Fruit fly (Drosophila melanogaster) whole organism, embryonic: Measurements from ENCODE around the gene CG4968.

Experiments used
- B-H1 ChIP-seq: fragments of 200-800 bp; sonication (Bioruptor generic); IDR thresholded peaks from 3 replicates; pipeline ENCODE4 v1.3.6; 2022; ENCODE audit warnings: missing biosample characterization, missing genetic modification characterization
- B-H2 ChIP-seq: fragments of 200-800 bp; sonication (Bioruptor generic); optimal IDR thresholded peaks from 2 replicates; lab custom pipeline; 2018; ENCODE audit warnings: missing biosample characterization, mild to moderate bottlenecking, missing genetic modification characterization
- BtbVII ChIP-seq: fragments of 200-800 bp; sonication (Bioruptor generic); optimal IDR thresholded peaks from 3 replicates; lab custom pipeline; 2017; ENCODE audit warnings: missing biosample characterization, mild to moderate bottlenecking, missing genetic modification characterization
- CG10366 ChIP-seq: fragments of 200-800 bp; sonication (Bioruptor generic); IDR thresholded peaks from 2 replicates; pipeline ENCODE4 v1.3.6; 2022; ENCODE audit warnings: missing biosample characterization, missing genetic modification characterization
- CG11723 ChIP-seq: fragments of 200-800 bp; sonication (Bioruptor generic); optimal IDR thresholded peaks from 2 replicates; lab custom pipeline; 2017; ENCODE audit warnings: missing biosample characterization, mild to moderate bottlenecking, missing genetic modification characterization
- CG12071 ChIP-seq: fragments of 200-800 bp; sonication (Bioruptor generic); optimal IDR thresholded peaks from 3 replicates; lab custom pipeline; 2018; ENCODE audit warnings: missing biosample characterization, mild to moderate bottlenecking, missing genetic modification characterization
- CG1233 ChIP-seq: fragments of 200-800 bp; sonication (Bioruptor generic); optimal IDR thresholded peaks from 4 replicates; lab custom pipeline; 2018; ENCODE audit warnings: missing biosample characterization, mild to moderate bottlenecking, missing genetic modification characterization
- CG14667 ChIP-seq: fragments of 200-800 bp; sonication (Bioruptor generic); IDR thresholded peaks from 2 replicates; pipeline ENCODE4 v1.3.6; 2022; ENCODE audit warnings: missing biosample characterization, missing genetic modification characterization
- CG1603 ChIP-seq: fragments of 200-800 bp; sonication (Bioruptor generic); optimal IDR thresholded peaks from 2 replicates; lab custom pipeline; 2019; ENCODE audit warnings: missing biosample characterization, mild to moderate bottlenecking, missing genetic modification characterization, moderate library complexity
- CG17802 ChIP-seq: fragments of 200-800 bp; sonication (Bioruptor generic); optimal IDR thresholded peaks from 2 replicates; lab custom pipeline; 2018; ENCODE audit warnings: missing biosample characterization, mild to moderate bottlenecking, missing genetic modification characterization, moderate library complexity
- CG1792 ChIP-seq: fragments of 200-800 bp; sonication (Bioruptor generic); optimal IDR thresholded peaks from 2 replicates; lab custom pipeline; 2016; ENCODE audit warnings: missing biosample characterization, missing genetic modification characterization
- CG2129 ChIP-seq: fragments of 200-800 bp; sonication (Bioruptor generic); IDR thresholded peaks from 2 replicates; pipeline ENCODE4 v1.3.6; 2022; ENCODE audit warnings: missing biosample characterization, missing genetic modification characterization; ENCODE audit not compliant: partially characterized antibody
- CG2199 ChIP-seq: fragments of 200-800 bp; sonication (Bioruptor generic); IDR thresholded peaks from 3 replicates; pipeline ENCODE4 v1.3.6; 2022; ENCODE audit warnings: missing biosample characterization, missing genetic modification characterization
- CG2875 ChIP-seq: fragments of 200-800 bp; sonication (Bioruptor generic); optimal IDR thresholded peaks from 2 replicates; lab custom pipeline; 2017; ENCODE audit warnings: missing biosample characterization, mild to moderate bottlenecking, missing genetic modification characterization, missing genetic modification reagents
- CG3065 ChIP-seq: fragments of 200-800 bp; sonication (Bioruptor generic); optimal IDR thresholded peaks from 2 replicates; lab custom pipeline; 2016; ENCODE audit warnings: missing biosample characterization, missing genetic modification characterization
- CG3281 ChIP-seq: fragments of 200-800 bp; sonication (Bioruptor generic); optimal IDR thresholded peaks from 3 replicates; lab custom pipeline; 2017; ENCODE audit warnings: missing biosample characterization, mild to moderate bottlenecking, missing genetic modification characterization
- CG4424 ChIP-seq: fragments of 200-800 bp; sonication (Bioruptor generic); optimal IDR thresholded peaks from 3 replicates; lab custom pipeline; 2016; ENCODE audit warnings: missing biosample characterization, missing genetic modification characterization
- CG5180 ChIP-seq: fragments of 200-800 bp; sonication (Bioruptor generic); optimal IDR thresholded peaks from 3 replicates; lab custom pipeline; 2017; ENCODE audit warnings: missing biosample characterization, missing genetic modification characterization, mild to moderate bottlenecking, moderate library complexity, missing genetic modification reagents
- CG6654 ChIP-seq: fragments of 200-800 bp; sonication (Bioruptor generic); optimal IDR thresholded peaks from 2 replicates; lab custom pipeline; 2017; ENCODE audit warnings: missing biosample characterization, mild to moderate bottlenecking, missing genetic modification characterization
- CG8388 ChIP-seq: fragments of 200-800 bp; sonication (Bioruptor generic); optimal IDR thresholded peaks from 2 replicates; lab custom pipeline; 2019; ENCODE audit warnings: missing biosample characterization, mild to moderate bottlenecking, missing genetic modification characterization, moderate library complexity
- CG8924 ChIP-seq: fragments of 200-800 bp; optimal IDR thresholded peaks from 3 replicates; lab custom pipeline; 2019; ENCODE audit warnings: missing biosample characterization, mild to moderate bottlenecking, missing genetic modification characterization, moderate library complexity
- CoRest ChIP-seq: fragments of 200-800 bp; sonication (Bioruptor generic); optimal IDR thresholded peaks from 3 replicates; lab custom pipeline; 2018; ENCODE audit warnings: missing biosample characterization, mild to moderate bottlenecking, missing genetic modification characterization, moderate library complexity
- Deaf1 ChIP-seq: fragments of 200-800 bp; optimal IDR thresholded peaks from 3 replicates; lab custom pipeline; 2019; ENCODE audit warnings: missing biosample characterization, mild to moderate bottlenecking, missing genetic modification characterization, moderate library complexity
- Doc2 ChIP-seq: fragments of 200-800 bp; sonication (Bioruptor generic); IDR thresholded peaks from 2 replicates; pipeline ENCODE4 v1.3.6; 2022; ENCODE audit warnings: missing biosample characterization, missing genetic modification characterization
- Ets65A ChIP-seq: fragments of 200-800 bp; sonication (Bioruptor generic); peaks from one replicate; lab custom pipeline; 2016; ENCODE audit warnings: missing biosample characterization, missing genetic modification characterization
- HLHmδ ChIP-seq: fragments of 200-800 bp; sonication (Bioruptor generic); optimal IDR thresholded peaks from 2 replicates; lab custom pipeline; 2018; ENCODE audit warnings: missing biosample characterization, mild to moderate bottlenecking, missing genetic modification characterization, moderate library complexity
- Lhr ChIP-seq: fragments of 200-800 bp; sonication (Bioruptor generic); optimal IDR thresholded peaks from 3 replicates; lab custom pipeline; 2017; ENCODE audit warnings: mild to moderate bottlenecking, missing biosample characterization, missing genetic modification reagents, missing genetic modification characterization
- Lpt ChIP-seq: fragments of >200 bp; optimal IDR thresholded peaks from 2 replicates; lab custom pipeline; 2018; ENCODE audit warnings: missing biosample characterization, missing genetic modification characterization
- Oaz ChIP-seq: fragments of 200-800 bp; sonication (Bioruptor generic); IDR thresholded peaks from 2 replicates; pipeline ENCODE4 v1.3.6; 2022; ENCODE audit warnings: missing biosample characterization, missing genetic modification characterization
- Sin3A ChIP-seq: fragments of >200 bp; optimal IDR thresholded peaks from 2 replicates; lab custom pipeline; 2018
- Six4 ChIP-seq: fragments of 200-800 bp; sonication (Bioruptor generic); optimal IDR thresholded peaks from 2 replicates; lab custom pipeline; 2016; ENCODE audit warnings: missing biosample characterization, missing genetic modification characterization
- crp ChIP-seq, 2 experiments: fragments of 200-800 bp; sonication (Bioruptor generic); optimal IDR thresholded peaks; 2 replicates in 1 of 2; 3 replicates in 1 of 2; lab custom pipeline; 2017; ENCODE audit warnings: missing biosample characterization in 2 of 2, missing genetic modification characterization in 2 of 2, mild to moderate bottlenecking in 1 of 2, moderate library complexity in 1 of 2
- dm ChIP-seq: fragments of 200-800 bp; sonication (Bioruptor generic); optimal IDR thresholded peaks from 3 replicates; lab custom pipeline; 2016; ENCODE audit warnings: missing biosample characterization, missing genetic modification characterization
- dysf ChIP-seq: fragments of 200-800 bp; sonication (Bioruptor generic); IDR thresholded peaks from 3 replicates; pipeline ENCODE4 v1.3.6; 2022; ENCODE audit warnings: missing biosample characterization, missing genetic modification characterization
- fu2 ChIP-seq: fragments of 200-800 bp; sonication (Bioruptor generic); optimal IDR thresholded peaks from 2 replicates; lab custom pipeline; 2016; ENCODE audit warnings: missing biosample characterization, missing genetic modification characterization
- hkb ChIP-seq, 2 experiments: fragments of 200-800 bp in 1 of 2; fragments of >200 bp in 1 of 2; sonication (Bioruptor generic) in 1 of 2; IDR thresholded peaks in 1 of 2; optimal IDR thresholded peaks in 1 of 2; 2 replicates each; pipeline versions ENCODE4 v1.3.6 to Lab custom; 2017 to 2022; ENCODE audit warnings: missing biosample characterization in 1 of 2, missing genetic modification characterization in 1 of 2
- klu ChIP-seq: fragments of 200-800 bp; sonication (Bioruptor generic); IDR thresholded peaks from 2 replicates; pipeline ENCODE4 v1.3.6; 2022; ENCODE audit warnings: missing biosample characterization, missing genetic modification characterization
- luna ChIP-seq: fragments of 200-800 bp; sonication (Bioruptor generic); optimal IDR thresholded peaks from 2 replicates; lab custom pipeline; 2016; ENCODE audit warnings: missing biosample characterization, missing genetic modification characterization
- mld ChIP-seq: fragments of 200-800 bp; sonication (Bioruptor generic); IDR thresholded peaks from 3 replicates; pipeline ENCODE4 v1.3.6; 2022; ENCODE audit warnings: missing biosample characterization, missing genetic modification characterization; ENCODE audit not compliant: partially characterized antibody
- otp ChIP-seq: fragments of 200-800 bp; sonication (Bioruptor generic); IDR thresholded peaks from 3 replicates; pipeline ENCODE4, ENCODE4 v1.3.6; 2022; ENCODE audit warnings: missing biosample characterization, missing genetic modification characterization
- pb ChIP-seq: fragments of 200-800 bp; sonication (Bioruptor generic); optimal IDR thresholded peaks from 3 replicates; lab custom pipeline; 2016; ENCODE audit warnings: missing biosample characterization, missing genetic modification characterization
- schlank ChIP-seq: fragments of 200-800 bp; sonication (Bioruptor generic); optimal IDR thresholded peaks from 2 replicates; lab custom pipeline; 2018; ENCODE audit warnings: missing biosample characterization, mild to moderate bottlenecking, missing genetic modification characterization
- scrt ChIP-seq: fragments of 200-800 bp; sonication (Bioruptor generic); optimal IDR thresholded peaks from 2 replicates; lab custom pipeline; 2018; ENCODE audit warnings: missing biosample characterization, mild to moderate bottlenecking, missing genetic modification characterization, moderate library complexity
- tll ChIP-seq, 2 experiments: fragments of 200-800 bp in 1 of 2; fragments of >200 bp in 1 of 2; sonication (Bioruptor generic) in 1 of 2; optimal IDR thresholded peaks; 2 replicates each; lab custom pipeline; 2017 to 2019; ENCODE audit warnings: missing biosample characterization in 2 of 2, missing genetic modification characterization in 2 of 2, mild to moderate bottlenecking in 1 of 2, moderate library complexity in 1 of 2
- toy ChIP-seq: fragments of 200-800 bp; sonication (Bioruptor generic); IDR thresholded peaks from 2 replicates; pipeline ENCODE4 v1.3.6; 2022; ENCODE audit warnings: missing biosample characterization, missing genetic modification characterization
- tup ChIP-seq: fragments of 200-800 bp; sonication (Bioruptor generic); optimal IDR thresholded peaks from 2 replicates; lab custom pipeline; 2016; ENCODE audit warnings: missing biosample characterization, mild to moderate bottlenecking, missing genetic modification characterization, moderate library complexity
- wek ChIP-seq: fragments of 200-800 bp; sonication (Bioruptor generic); optimal IDR thresholded peaks from 3 replicates; lab custom pipeline; 2018; ENCODE audit warnings: missing biosample characterization, mild to moderate bottlenecking, missing genetic modification characterization, moderate library complexity
- zfh2 ChIP-seq: fragments of 200-800 bp; sonication (Bioruptor generic); optimal IDR thresholded peaks from 2 replicates; lab custom pipeline; 2016; ENCODE audit warnings: missing biosample characterization, missing genetic modification characterization

Gene CG4968

DNA sequence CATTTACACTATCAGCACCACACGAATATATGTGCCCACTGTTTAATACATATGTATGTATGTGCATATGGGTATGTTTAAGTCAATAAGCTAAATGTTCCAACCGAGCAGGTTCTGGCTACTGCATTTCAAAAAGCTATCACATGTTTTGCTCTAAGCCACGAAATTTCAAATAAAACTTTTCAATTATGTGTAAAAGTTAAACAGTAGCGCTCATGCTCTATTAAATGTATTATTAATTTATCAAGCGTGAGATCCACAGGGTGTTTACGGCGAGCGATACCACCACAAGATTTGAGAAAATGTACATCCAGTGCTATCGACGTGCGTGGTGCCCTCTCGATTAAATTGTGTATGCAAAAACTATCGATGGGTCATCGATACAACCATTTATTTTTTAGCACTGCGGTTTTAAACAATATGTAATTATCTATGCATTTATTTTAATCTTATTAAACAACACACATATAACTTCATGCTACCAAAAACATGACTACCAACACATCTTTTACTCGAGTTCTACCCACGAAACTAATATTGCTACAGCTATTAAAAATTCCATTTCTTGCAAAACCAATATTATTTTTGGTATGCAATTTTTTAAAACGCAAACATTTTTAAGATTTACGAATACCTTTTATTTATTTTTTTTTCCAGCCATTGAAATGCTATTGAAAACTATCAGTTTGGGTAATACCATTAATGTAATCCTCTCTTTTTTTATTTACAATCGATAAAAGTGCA lies 45.8 kb upstream of the CG4968 start, which contains the start of gene Pten (continued):
- TF ChIP-seq B-H1 (GFP tag; lab: Robert Waterston, UW): peak; percentile 58; the same call in 2 of the 3 replicates
- peak; percentile 68 for TF ChIP-seq CG1233 (GFP tag; lab: Kevin White, UChicago)
- TF ChIP-seq CG3281 (GFP tag; lab: Kevin White, UChicago): peak; percentile 59
- no peak; the same call in 1 of the 2 replicates for TF ChIP-seq CG14667 (GFP tag; lab: Robert Waterston, UW)
- peak; percentile 28 for TF ChIP-seq CG17802
- no peak for TF ChIP-seq Sin3A (lab: Kevin White, UChicago)
- peak; percentile 39 for TF ChIP-seq Lhr
- TF ChIP-seq tll (GFP tag; optimal IDR thresholded peaks at IDR 0.05; lab: Kevin White, UChicago): peak in 1 of 2 experiments; percentile 52
- TF ChIP-seq klu (GFP tag; lab: Robert Waterston, UW): no peak
- no peak for TF ChIP-seq schlank (tag; lab: Kevin White, UChicago)
- no peak for TF ChIP-seq tup
- no peak for TF ChIP-seq CG12071
- TF ChIP-seq crp (GFP tag; optimal IDR thresholded peaks at IDR 0.05; lab: Kevin White, UChicago): peak in 1 of 2 experiments; percentile 15
- peak; percentile 80; the same call in 2 of the 3 replicates for TF ChIP-seq mld (GFP tag; lab: Robert Waterston, UW)
- peak; percentile 45 for TF ChIP-seq luna (GFP tag; lab: Kevin White, UChicago)
- no peak for TF ChIP-seq dm (GFP tag; lab: Kevin White, UChicago)
- peak; percentile 80 for TF ChIP-seq scrt
- TF ChIP-seq CG6654 (GFP tag; lab: Kevin White, UChicago): no peak
- no peak for TF ChIP-seq CG2199 (GFP tag; lab: Robert Waterston, UW)
- TF ChIP-seq CG11723 (GFP tag; lab: Kevin White, UChicago): no peak
- no peak for TF ChIP-seq Deaf1 (tag; lab: Kevin White, UChicago)
- TF ChIP-seq CG10366 (GFP tag; lab: Robert Waterston, UW): peak; percentile 54
- peak; percentile 42 for TF ChIP-seq Six4 (GFP tag; lab: Kevin White, UChicago)
- TF ChIP-seq Oaz: no peak
- peak; percentile 43 for TF ChIP-seq zfh2 (GFP tag; lab: Kevin White, UChicago)
- TF ChIP-seq BtbVII: peak; percentile 38
- TF ChIP-seq wek (GFP tag; lab: Kevin White, UChicago): peak; percentile 68
- no peak for TF ChIP-seq CG2875
- TF ChIP-seq CG5180 (GFP tag; lab: Kevin White, UChicago): no peak
- peak; percentile 30 for TF ChIP-seq B-H2
- TF ChIP-seq CG1603 (tag; lab: Kevin White, UChicago): peak; percentile 80
- peak; percentile 66 for TF ChIP-seq CG8388 (GFP tag; lab: Kevin White, UChicago)
- peak; percentile 31 for TF ChIP-seq pb (GFP tag; lab: Kevin White, UChicago)
- TF ChIP-seq CG8924 (tag; lab: Kevin White, UChicago): peak; percentile 80
- TF ChIP-seq CG3065 (GFP tag; lab: Kevin White, UChicago): peak; percentile 7
- peak; percentile 61 for TF ChIP-seq fu2
- TF ChIP-seq Lpt: no peak
- peak; percentile 76 for TF ChIP-seq CoRest (tag; lab: Kevin White, UChicago)
- no peak for TF ChIP-seq HLHmδ (GFP tag; lab: Kevin White, UChicago)
- peak; percentile 73 for TF ChIP-seq CG2129 (GFP tag; lab: Robert Waterston, UW)
- peak; percentile 58 for TF ChIP-seq CG1792 (GFP tag; lab: Kevin White, UChicago)
- TF ChIP-seq toy (GFP tag; lab: Robert Waterston, UW): no peak
- no peak for TF ChIP-seq Doc2
- TF ChIP-seq CG4424: peak; percentile 82
- no peak; the same call in 2 of the 3 replicates for TF ChIP-seq otp (GFP tag; lab: Robert Waterston, UW)
- no peak for TF ChIP-seq hkb (optimal IDR thresholded peaks at IDR 0.05; lab: Kevin White, UChicago)
- TF ChIP-seq hkb (GFP tag; IDR thresholded peaks at IDR 0.05; lab: Robert Waterston, UW): peak; percentile 59; the same call in 1 of the 2 replicates
- peak; percentile 95 for TF ChIP-seq Ets65A
- no peak; the same call in 2 of the 3 replicates for TF ChIP-seq dysf (GFP tag; lab: Robert Waterston, UW)
